Worm (Caenorhabditis elegans): ENCODE measurements around the gene H23N18.5.

The H23N18.5 gene

DNA sequence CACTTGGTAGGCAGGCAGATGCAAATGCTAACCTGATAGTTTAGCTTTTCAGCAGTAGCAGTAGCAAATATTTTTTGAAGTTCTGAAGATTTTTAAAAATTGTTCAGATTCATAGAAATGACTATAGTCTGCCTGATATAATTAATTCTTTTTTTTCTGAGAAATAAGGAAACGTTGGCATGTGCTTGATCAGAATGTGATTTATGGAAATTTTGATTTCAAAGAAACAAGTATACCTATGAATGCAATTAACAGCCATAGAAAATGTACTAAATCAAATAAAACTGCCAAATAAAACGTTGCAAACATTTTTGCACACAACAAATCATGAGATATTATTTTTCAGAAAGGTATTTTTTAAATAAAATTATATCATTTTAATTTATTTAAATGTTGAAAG, 41.6 kb downstream of the H23N18.5 start:
- TF ChIP-seq flh-1 (GFP tag; optimal IDR thresholded peaks at IDR 0.05) (no peak), unc-39 (tag; optimal IDR thresholded peaks at IDR 0.05) (no peak), sem-2 (GFP tag; optimal IDR thresholded peaks at IDR 0.05) (no peak), sptf-1 (tag; optimal IDR thresholded peaks at IDR 0.05) (no peak), nhr-76 (tag; optimal IDR thresholded peaks at IDR 0.05) (no peak)

DNA sequence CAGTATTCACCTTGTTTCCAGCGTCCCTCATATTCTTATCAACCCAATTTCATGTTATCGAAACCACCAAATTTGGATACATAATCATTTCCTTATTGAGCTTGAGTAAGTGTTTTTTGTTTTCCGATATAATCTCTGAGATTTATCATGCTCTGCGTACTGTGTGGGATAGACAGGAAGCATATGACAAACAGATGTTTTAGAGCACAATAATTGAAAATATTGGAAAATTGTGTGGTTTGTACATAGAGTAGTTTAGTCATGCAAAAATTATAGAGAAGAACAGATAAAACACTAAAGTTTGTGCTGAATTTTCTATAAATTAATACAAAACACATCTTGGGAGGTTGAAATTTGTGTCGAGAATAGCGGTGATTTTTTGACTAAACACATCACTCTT, 43.5 kb downstream of the H23N18.5 start:
- TF ChIP-seq bed-3 (GFP tag; optimal IDR thresholded peaks at IDR 0.05) = no peak
- no peak for TF ChIP-seq lsy-2 (tag; optimal IDR thresholded peaks at IDR 0.05)
- TF ChIP-seq ces-1 (GFP tag; optimal IDR thresholded peaks at IDR 0.05) = no peak
- TF ChIP-seq nhr-237 (tag; optimal IDR thresholded peaks at IDR 0.05) = no peak
- no peak for TF ChIP-seq flh-1 (GFP tag; optimal IDR thresholded peaks at IDR 0.05)
- TF ChIP-seq drap-1 (GFP tag; optimal IDR thresholded peaks at IDR 0.05) = no peak
- no peak for TF ChIP-seq mab-5 (tag; optimal IDR thresholded peaks at IDR 0.05)
- no peak for TF ChIP-seq hlh-1 (tag; optimal IDR thresholded peaks at IDR 0.05)
- no peak for TF ChIP-seq ceh-39 (tag; optimal IDR thresholded peaks at IDR 0.05)
- TF ChIP-seq sptf-1 (tag; optimal IDR thresholded peaks at IDR 0.05) = no peak
- no peak for TF ChIP-seq nhr-76 (tag; optimal IDR thresholded peaks at IDR 0.05)
- TF ChIP-seq M03D4.4 (tag; optimal IDR thresholded peaks at IDR 0.05) = no peak

DNA sequence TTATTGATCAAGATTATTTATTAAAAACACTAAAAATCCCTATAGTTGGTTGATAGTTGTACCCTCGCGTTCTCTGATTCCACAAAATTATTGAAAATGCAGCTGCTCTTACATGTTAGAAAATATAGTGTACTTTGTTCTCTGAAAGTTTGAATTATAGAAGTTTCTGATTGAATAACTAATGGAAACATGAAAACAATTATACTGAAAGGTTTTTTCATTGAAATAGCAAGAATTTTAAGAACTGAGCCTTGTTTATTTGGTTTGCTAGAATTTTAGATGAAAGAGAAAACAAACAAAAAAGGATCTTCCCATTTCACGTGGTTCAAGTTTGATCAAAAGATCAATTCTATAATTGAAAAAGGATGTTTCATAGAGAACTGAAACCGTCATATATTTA, 44.6 kb downstream of the H23N18.5 start:
- TF ChIP-seq snpc-4 (tag; optimal IDR thresholded peaks at IDR 0.05) (no peak), ztf-11 (tag; optimal IDR thresholded peaks at IDR 0.05) (no peak), lsy-2 (tag; optimal IDR thresholded peaks at IDR 0.05) (no peak), ceh-83 (GFP tag; optimal IDR thresholded peaks at IDR 0.05) (no peak), mab-5 (tag; optimal IDR thresholded peaks at IDR 0.05) (no peak), M03D4.4 (tag; optimal IDR thresholded peaks at IDR 0.05) (no peak), drap-1 (GFP tag; optimal IDR thresholded peaks at IDR 0.05) (no peak), nhr-237 (tag; optimal IDR thresholded peaks at IDR 0.05) (no peak), hlh-1 (tag; optimal IDR thresholded peaks at IDR 0.05) (no peak), unc-62 (GFP tag; optimal IDR thresholded peaks at IDR 0.05) (no peak), sem-2 (GFP tag; optimal IDR thresholded peaks at IDR 0.05) (no peak), mls-2 (tag; optimal IDR thresholded peaks at IDR 0.05) (no peak), nhr-76 (tag; optimal IDR thresholded peaks at IDR 0.05) (no peak), blmp-1 (tag; optimal IDR thresholded peaks at IDR 0.05) (no peak), zip-8 (tag; optimal IDR thresholded peaks at IDR 0.05) (no peak), lin-32 (GFP tag; optimal IDR thresholded peaks at IDR 0.05) (no peak), nhr-2 (tag; optimal IDR thresholded peaks at IDR 0.05) (no peak), flh-1 (GFP tag; optimal IDR thresholded peaks at IDR 0.05) (no peak), tbx-8 (GFP tag; optimal IDR thresholded peaks at IDR 0.05) (no peak)

DNA sequence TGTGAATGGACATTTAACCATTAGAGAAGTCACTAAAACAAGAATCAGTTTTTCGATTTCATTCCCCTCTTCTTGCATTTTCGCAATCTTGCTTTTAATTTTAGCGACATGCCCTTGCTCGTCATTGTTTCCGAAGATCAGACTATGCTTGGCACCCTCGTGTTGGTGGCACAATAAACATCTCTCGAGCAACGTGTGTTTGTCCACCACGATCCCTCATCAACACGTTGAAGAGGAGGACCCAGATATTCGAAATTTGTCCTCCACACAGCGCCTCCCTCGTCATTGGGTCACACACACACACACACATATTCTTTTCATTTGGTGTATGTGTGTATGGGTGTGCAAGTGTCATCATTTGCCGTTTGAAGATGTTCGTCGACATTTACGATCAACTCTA, 46.8 kb downstream of the H23N18.5 start, which contains the start of gene srd-32:
Gene srd-32 (plus strand): TSS at position 301 of the 400 bp plus-strand sequence.
- TF ChIP-seq ztf-11 (tag; optimal IDR thresholded peaks at IDR 0.05) (no peak), nhr-76 (tag; optimal IDR thresholded peaks at IDR 0.05) (no peak), zip-8 (tag; optimal IDR thresholded peaks at IDR 0.05) (no peak), lsy-2 (tag; optimal IDR thresholded peaks at IDR 0.05) (no peak), mls-2 (tag; optimal IDR thresholded peaks at IDR 0.05) (no peak), hlh-1 (tag; optimal IDR thresholded peaks at IDR 0.05) (no peak), unc-39 (tag; optimal IDR thresholded peaks at IDR 0.05) (no peak), cnd-1 (tag; optimal IDR thresholded peaks at IDR 0.05) (no peak), unc-62 (GFP tag; optimal IDR thresholded peaks at IDR 0.05) (no peak), ceh-83 (GFP tag; optimal IDR thresholded peaks at IDR 0.05) (no peak), drap-1 (GFP tag; optimal IDR thresholded peaks at IDR 0.05) (no peak)

DNA sequence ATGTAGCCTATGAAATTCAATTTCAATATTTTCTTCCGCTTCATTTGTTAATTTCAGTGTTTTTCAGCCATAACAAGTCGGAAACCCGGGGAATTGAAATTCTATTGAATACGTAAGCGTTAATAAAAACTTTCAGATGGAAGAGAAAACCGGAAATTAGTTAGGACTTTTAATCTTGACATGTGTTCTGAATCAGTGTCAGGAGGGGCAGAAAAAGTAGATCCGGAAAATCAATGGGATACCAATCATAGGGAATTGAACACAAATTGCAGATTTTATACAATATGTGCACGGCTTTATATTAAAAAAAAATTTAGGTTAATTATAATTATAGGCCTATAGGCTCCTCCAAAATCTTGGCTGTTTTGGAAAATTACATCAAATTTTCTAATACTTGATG, 47.9 kb downstream of the H23N18.5 start:
- TF ChIP-seq flh-1 (GFP tag; optimal IDR thresholded peaks at IDR 0.05) (no peak), ceh-43 (GFP tag; optimal IDR thresholded peaks at IDR 0.05) (no peak), lsy-2 (tag; optimal IDR thresholded peaks at IDR 0.05) (no peak), ztf-11 (tag; optimal IDR thresholded peaks at IDR 0.05) (no peak), sptf-1 (tag; optimal IDR thresholded peaks at IDR 0.05) (no peak), mab-5 (tag; optimal IDR thresholded peaks at IDR 0.05) (no peak), lin-32 (GFP tag; optimal IDR thresholded peaks at IDR 0.05) (no peak), nhr-237 (tag; optimal IDR thresholded peaks at IDR 0.05) (no peak), elt-1 (tag; optimal IDR thresholded peaks at IDR 0.05; ENCODE audit: borderline replicate concordance, insufficient read depth) (no peak), unc-39 (tag; optimal IDR thresholded peaks at IDR 0.05) (no peak), ceh-83 (GFP tag; optimal IDR thresholded peaks at IDR 0.05) (no peak), blmp-1 (tag; optimal IDR thresholded peaks at IDR 0.05) (no peak), ceh-39 (tag; optimal IDR thresholded peaks at IDR 0.05) (no peak), zip-8 (tag; optimal IDR thresholded peaks at IDR 0.05) (no peak), lin-13 (tag; optimal IDR thresholded peaks at IDR 0.05) (no peak)

DNA sequence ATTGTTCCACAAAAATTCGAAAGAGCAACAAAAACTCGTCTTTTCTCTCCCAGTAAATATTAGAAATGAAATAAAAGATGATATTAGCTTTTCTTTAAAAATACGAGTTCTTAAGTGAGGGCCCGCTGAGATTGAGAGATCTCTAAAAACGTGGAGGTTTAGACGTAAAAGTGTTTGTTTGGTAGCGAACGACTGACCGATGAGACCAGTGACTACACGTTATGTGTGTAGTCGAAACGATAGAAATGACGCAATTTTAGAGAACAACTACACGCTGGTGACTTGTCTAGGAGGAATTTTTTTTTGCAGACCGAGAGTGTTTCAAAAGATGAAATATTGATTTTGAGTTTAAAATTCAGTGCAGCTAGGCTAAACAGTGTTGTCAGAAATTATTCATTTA, 49.4 kb downstream of the H23N18.5 start, which contains the start of gene C37H5.13:
Gene C37H5.13 (minus strand): TSS at position 229 of the 400 bp plus-strand sequence.
- TF ChIP-seq tbx-8 (GFP tag; optimal IDR thresholded peaks at IDR 0.05) = no peak
- peak; percentile 43 for TF ChIP-seq zip-8 (tag; optimal IDR thresholded peaks at IDR 0.05)

Measured in whole organism, mixed stage, embryonic.